Worm (Caenorhabditis elegans): ENCODE data around the gene nlp-3.

DNA sequence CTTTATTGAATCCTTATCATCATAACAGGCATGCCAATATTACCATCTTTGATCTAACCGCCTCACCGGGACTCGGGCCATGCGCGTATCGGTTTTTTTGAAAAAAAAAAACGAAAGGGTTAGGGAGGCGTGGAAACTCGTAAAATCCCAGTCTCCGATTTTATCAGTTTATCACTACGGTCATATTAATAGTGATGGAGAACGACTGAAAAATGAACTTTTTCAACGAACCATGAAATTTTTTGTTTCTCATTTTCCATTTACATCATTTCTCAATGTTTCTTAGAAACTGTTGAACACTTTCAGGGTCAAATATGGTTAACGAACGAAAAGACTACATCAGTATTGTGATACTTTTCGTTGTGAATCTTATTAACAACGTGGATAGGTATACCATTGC lies 48.3 kb downstream of the nlp-3 start, which contains the start of gene spin-3:
- TF ChIP-seq ceh-40 (GFP tag; IDR thresholded peaks at IDR 0.05) (no peak), nfya-2 (GFP tag; IDR thresholded peaks at IDR 0.05) (no peak), F10E7.11 (tag; optimal IDR thresholded peaks at IDR 0.05) (no peak), F33H1.4 (GFP tag; IDR thresholded peaks at IDR 0.05) (no peak), lsl-1 (GFP tag; optimal IDR thresholded peaks at IDR 0.05) (no peak), efl-1 (GFP tag; optimal IDR thresholded peaks at IDR 0.05) (no peak), snpc-1.3 (tag; optimal IDR thresholded peaks at IDR 0.05; ENCODE audit: insufficient read depth) (no peak), unc-130 (GFP tag; optimal IDR thresholded peaks at IDR 0.05) (no peak)

Measured in whole organism, young adult.